Worm (Caenorhabditis elegans): ENCODE measurements around the gene gstk-2.

The gstk-2 gene

DNA sequence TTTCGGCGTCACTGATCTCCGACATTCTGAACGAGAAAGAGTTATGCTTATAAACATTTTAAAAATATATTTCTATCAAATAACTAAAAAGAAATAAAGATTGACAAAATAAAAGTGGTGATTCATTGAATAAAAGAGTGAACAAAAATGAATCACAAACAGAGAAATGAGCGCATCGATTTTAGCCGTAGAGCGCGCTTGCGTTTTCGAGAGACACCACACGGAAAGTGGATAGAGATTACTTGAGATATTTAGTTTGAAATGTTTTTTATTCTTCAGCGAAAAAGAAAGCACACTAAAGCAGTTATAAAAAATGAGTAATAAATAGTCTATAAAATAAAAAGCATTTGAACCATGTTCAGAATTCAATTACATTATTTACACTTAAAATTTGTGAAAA lies 11.9 kb downstream of the gstk-2 start, which contains the start of gene cap-1 (continued):
- no peak for TF ChIP-seq ceh-8 (GFP tag; optimal IDR thresholded peaks at IDR 0.05)
- no peak for TF ChIP-seq efl-3 (GFP tag; optimal IDR thresholded peaks at IDR 0.05)
- no peak for TF ChIP-seq nhr-76 (tag; optimal IDR thresholded peaks at IDR 0.05)
- TF ChIP-seq sup-37 (GFP tag; optimal IDR thresholded peaks at IDR 0.05), result no peak

DNA sequence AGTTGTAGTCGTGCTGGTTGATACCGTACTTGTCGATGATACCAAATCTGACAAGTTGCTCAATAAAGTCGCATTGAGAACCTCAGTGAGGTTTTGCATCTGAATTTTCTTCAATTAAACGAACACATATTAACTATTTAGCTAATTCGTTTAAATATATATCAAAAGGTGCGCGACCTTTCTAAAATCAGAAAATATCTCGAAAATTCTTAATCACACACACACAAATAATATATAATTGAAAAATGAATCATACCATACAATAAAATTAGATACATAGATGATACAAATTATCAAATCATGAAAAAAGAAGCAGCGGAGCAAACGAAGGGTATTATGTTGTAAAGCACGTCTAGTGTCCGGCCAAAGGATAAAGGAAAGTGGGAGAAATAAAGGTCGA lies 13.9 kb downstream of the gstk-2 start, which contains the start of gene D2024.5:
Gene D2024.5 (minus strand): TSS at position 101 of the 400 bp plus-strand sequence.
- TF ChIP-seq ceh-90 (tag; optimal IDR thresholded peaks at IDR 0.05), result no peak
- no peak for TF ChIP-seq nhr-90 (tag; optimal IDR thresholded peaks at IDR 0.05; ENCODE audit: poor library complexity)
- TF ChIP-seq swsn-7 (tag; optimal IDR thresholded peaks at IDR 0.05), result no peak
- no peak for TF ChIP-seq fos-1 (tag; optimal IDR thresholded peaks at IDR 0.05)
- no peak for TF ChIP-seq unc-62 (GFP tag; optimal IDR thresholded peaks at IDR 0.05)
- TF ChIP-seq F16B12.6 (tag; optimal IDR thresholded peaks at IDR 0.05), result no peak
- TF ChIP-seq ztf-4 (tag; optimal IDR thresholded peaks at IDR 0.05), result no peak
- no peak for TF ChIP-seq alr-1 (tag; optimal IDR thresholded peaks at IDR 0.05; ENCODE audit: borderline replicate concordance)
- TF ChIP-seq aha-1 (tag; optimal IDR thresholded peaks at IDR 0.05), result no peak
- TF ChIP-seq hpl-2 (GFP tag; optimal IDR thresholded peaks at IDR 0.05), result no peak

DNA sequence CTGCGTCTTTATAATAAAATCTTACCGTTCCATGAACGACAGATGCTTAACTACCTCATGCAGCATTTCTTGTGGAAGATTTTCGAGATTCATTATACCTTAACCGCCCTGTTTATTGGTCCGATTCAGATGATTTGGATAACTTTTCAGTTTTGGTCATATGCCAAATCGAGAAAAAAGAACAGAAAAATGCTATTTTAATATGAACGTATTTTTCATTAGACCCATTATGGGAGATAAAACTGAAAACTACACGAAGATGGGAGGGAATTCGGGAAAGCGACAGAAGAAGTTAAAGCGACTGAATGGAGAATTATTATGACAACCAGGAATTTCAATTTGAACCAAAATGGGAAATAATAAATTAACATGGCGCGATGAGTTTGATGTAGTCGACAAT lies 15.0 kb downstream of the gstk-2 start, which contains the start of gene R13A1.10:
Gene R13A1.10 (minus strand): TSS at position 101 of the 400 bp plus-strand sequence.
- TF ChIP-seq nhr-85 (tag) (no peak), dpl-1 (GFP tag; optimal IDR thresholded peaks at IDR 0.05) (no peak), C16A3.4 (tag; optimal IDR thresholded peaks at IDR 0.05) (no peak), nhr-12 (tag; optimal IDR thresholded peaks at IDR 0.05) (no peak), mep-1 (tag; optimal IDR thresholded peaks at IDR 0.05) (no peak), nhr-237 (tag; optimal IDR thresholded peaks at IDR 0.05) (no peak), pqm-1 (tag; optimal IDR thresholded peaks at IDR 0.05) (no peak), jun-1 (tag; optimal IDR thresholded peaks at IDR 0.05) (no peak), aly-2 (tag; optimal IDR thresholded peaks at IDR 0.05) (no peak), nhr-11 (tag; optimal IDR thresholded peaks at IDR 0.05) (no peak)

DNA sequence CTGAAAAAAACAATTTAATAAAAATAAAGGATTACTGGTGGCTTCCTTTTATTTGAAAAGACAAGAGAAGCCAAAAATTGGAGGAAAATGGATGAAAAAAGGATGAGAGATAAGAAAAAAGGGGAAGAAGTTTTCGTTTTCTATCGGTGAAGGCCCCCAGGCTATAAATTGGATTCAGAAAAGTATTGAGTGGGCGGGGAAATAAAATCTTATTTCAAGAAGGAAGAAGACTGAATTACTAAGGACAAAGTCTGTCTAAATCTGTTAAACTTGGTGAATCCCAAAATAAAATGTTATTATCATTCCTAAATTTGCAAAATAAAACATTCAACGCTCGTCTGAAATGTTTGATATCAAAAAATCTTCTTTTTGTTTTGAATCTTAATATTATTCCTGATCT lies 20.0 kb downstream of the gstk-2 start:
- TF ChIP-seq efl-1 (optimal IDR thresholded peaks at IDR 0.05) (no peak), efl-1 (GFP tag; optimal IDR thresholded peaks at IDR 0.05 in 1 of 2) (peak in 1 of 2 experiments; percentile 60), lin-14 (GFP tag; optimal IDR thresholded peaks at IDR 0.05) (peak; percentile 22), ceh-63 (GFP tag; optimal IDR thresholded peaks at IDR 0.05) (no peak), fkh-10 (GFP tag; optimal IDR thresholded peaks at IDR 0.05) (peak; percentile 64)

DNA sequence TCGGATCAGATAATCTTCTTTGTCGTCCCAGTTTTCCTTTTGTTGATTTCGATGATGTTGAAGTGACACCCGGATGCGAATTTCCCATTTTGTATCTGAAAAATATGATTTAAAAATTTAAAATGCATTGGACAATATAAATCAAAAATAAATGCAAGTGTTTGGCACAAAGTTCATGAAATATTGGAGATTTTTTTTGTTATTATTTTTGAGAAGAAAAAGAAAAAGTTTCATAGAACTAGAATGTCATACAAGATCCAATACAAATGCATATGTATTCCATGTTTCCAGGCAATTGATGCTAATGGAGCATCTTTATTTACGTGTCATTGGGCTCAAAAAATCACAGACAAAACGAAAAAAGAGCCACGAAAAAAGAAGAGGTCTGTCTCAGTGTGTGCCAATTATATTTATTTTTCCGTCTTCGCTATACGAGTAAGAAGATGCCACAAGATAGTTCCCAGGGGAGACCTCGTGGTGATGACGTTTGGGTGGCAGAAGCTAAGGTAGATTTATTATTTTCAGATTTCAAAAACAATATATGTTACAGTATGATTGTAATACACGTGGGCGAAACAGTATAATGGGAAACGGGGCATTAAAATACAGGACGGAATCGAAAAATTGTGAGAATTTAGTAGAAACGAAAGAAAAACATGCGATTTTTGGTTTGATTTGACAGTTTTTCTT lies 22.5 kb downstream of the gstk-2 start, which contains the start of the genes glb-23 and R13A1.1:
Gene glb-23 (minus strand): TSS at position 101 of the 690 bp plus-strand sequence.
Gene R13A1.1 (plus strand): TSS at position 640 of the 690 bp plus-strand sequence.
- TF ChIP-seq dsc-1 (tag; optimal IDR thresholded peaks at IDR 0.05), result no peak
- TF ChIP-seq tbx-2 (tag; optimal IDR thresholded peaks at IDR 0.05), result no peak
- no peak for TF ChIP-seq elt-2 (tag; optimal IDR thresholded peaks at IDR 0.05)
- TF ChIP-seq blmp-1 (tag; optimal IDR thresholded peaks at IDR 0.05), result no peak
- no peak for TF ChIP-seq ceh-63 (GFP tag; optimal IDR thresholded peaks at IDR 0.05)
- no peak for TF ChIP-seq mab-9 (GFP tag; IDR thresholded peaks at IDR 0.05)
- no peak for TF ChIP-seq ztf-11 (tag; optimal IDR thresholded peaks at IDR 0.05)
- TF ChIP-seq nhr-20 (tag; optimal IDR thresholded peaks at IDR 0.05), result no peak
- TF ChIP-seq fkh-4 (tag; optimal IDR thresholded peaks at IDR 0.05; ENCODE audit: borderline replicate concordance), result no peak
- TF ChIP-seq pax-3 (tag; optimal IDR thresholded peaks at IDR 0.05), result no peak
- TF ChIP-seq Y116A8C.19 (tag; optimal IDR thresholded peaks at IDR 0.05; ENCODE audit: borderline replicate concordance), result no peak
- no peak for TF ChIP-seq mdl-1 (tag; optimal IDR thresholded peaks at IDR 0.05)
